Worm (Caenorhabditis elegans): ENCODE results near the gene sra-36.

- TF ChIP-seq nhr-27 (tag; optimal IDR thresholded peaks at IDR 0.05): no peak
- TF ChIP-seq unc-62 (GFP tag; optimal IDR thresholded peaks at IDR 0.05): no peak
- TF ChIP-seq hmg-1.2 (GFP tag; IDR thresholded peaks at IDR 0.05): no peak
- TF ChIP-seq lin-40 (tag; optimal IDR thresholded peaks at IDR 0.05): no peak
- TF ChIP-seq C06A6.2 (GFP tag; conservative IDR thresholded peaks at IDR 0.05): no peak
- TF ChIP-seq athp-1 (tag; optimal IDR thresholded peaks at IDR 0.05): no peak
- no peak for TF ChIP-seq ceh-40 (GFP tag; IDR thresholded peaks at IDR 0.05)
- no peak for TF ChIP-seq unc-130 (GFP tag; optimal IDR thresholded peaks at IDR 0.05)
- TF ChIP-seq ceh-27 (GFP tag; optimal IDR thresholded peaks at IDR 0.05): no peak
- no peak for TF ChIP-seq T07F8.4 (tag; optimal IDR thresholded peaks at IDR 0.05)
- TF ChIP-seq cebp-1 (GFP tag; IDR thresholded peaks at IDR 0.05): no peak
- no peak for TF ChIP-seq cebp-1 (tag; optimal IDR thresholded peaks at IDR 0.05)
Observed at ce11 chrII:4571868-4572267, 31.3 kb upstream of the sra-36 start, which contains the start of gene vab-1.
